Worm (Caenorhabditis elegans) whole organism, late embryonic: Measurements from ENCODE around the gene ZK1290.14.

Source experiments
- T23F11.4 ChIP-seq: fragments of 200-800 bp; sonication (Bioruptor generic); optimal IDR thresholded peaks from 2 replicates; lab custom pipeline; 2018; ENCODE audit warnings: mild to moderate bottlenecking, missing genetic modification characterization, missing compliant biosample characterization
- Y22D7AL.16 ChIP-seq: sonication (generic microtip); optimal IDR thresholded peaks from 2 replicates; lab custom pipeline; 2016; ENCODE audit warnings: missing genetic modification characterization, missing compliant biosample characterization
- ama-1 ChIP-seq: fragments of 150-350 bp; optimal IDR thresholded peaks from 2 replicates; lab custom pipeline; 2014
- ceh-19 ChIP-seq: fragments of 200-800 bp; sonication (Bioruptor generic); optimal IDR thresholded peaks from 2 replicates; lab custom pipeline; 2018; ENCODE audit warnings: mild to moderate bottlenecking, missing genetic modification characterization, missing compliant biosample characterization
- ceh-22 ChIP-seq: sonication (generic microtip); optimal IDR thresholded peaks from 2 replicates; lab custom pipeline; 2017; ENCODE audit warnings: missing biosample characterization, missing genetic modification characterization
- ceh-24 ChIP-seq: sonication (generic microtip); optimal IDR thresholded peaks from 2 replicates; lab custom pipeline; 2016; ENCODE audit warnings: mild to moderate bottlenecking, missing genetic modification characterization, missing compliant biosample characterization
- ceh-34 ChIP-seq: sonication (generic microtip); optimal IDR thresholded peaks from 2 replicates; lab custom pipeline; 2016; ENCODE audit warnings: mild to moderate bottlenecking, missing genetic modification characterization, missing compliant biosample characterization
- ceh-48 ChIP-seq: sonication (generic microtip); optimal IDR thresholded peaks from 2 replicates; lab custom pipeline; 2016; ENCODE audit warnings: missing genetic modification characterization, inconsistent platforms, missing compliant biosample characterization
- ceh-6 ChIP-seq: fragments of 200-800 bp; sonication (Bioruptor generic); optimal IDR thresholded peaks from 2 replicates; lab custom pipeline; 2018; ENCODE audit warnings: mild to moderate bottlenecking, missing genetic modification characterization, missing compliant biosample characterization
- elt-2 ChIP-seq: sonication (generic microtip); optimal IDR thresholded peaks from 2 replicates; lab custom pipeline; 2016; ENCODE audit warnings: missing genetic modification reagents, missing genetic modification characterization, missing compliant biosample characterization
- ets-4 ChIP-seq: sonication (generic microtip); optimal IDR thresholded peaks from 2 replicates; lab custom pipeline; 2016; ENCODE audit warnings: missing genetic modification characterization, missing compliant biosample characterization
- fax-1 ChIP-seq: sonication (generic microtip); optimal IDR thresholded peaks from 2 replicates; lab custom pipeline; 2016; ENCODE audit warnings: missing genotype, missing genetic modification characterization, missing compliant biosample characterization
- gmeb-2 ChIP-seq: sonication (generic microtip); optimal IDR thresholded peaks from 2 replicates; lab custom pipeline; 2016; ENCODE audit warnings: missing genetic modification characterization, inconsistent platforms, missing compliant biosample characterization
- hlh-6 ChIP-seq: sonication (generic microtip); optimal IDR thresholded peaks from 2 replicates; lab custom pipeline; 2016; ENCODE audit warnings: missing genotype, missing genetic modification characterization, missing compliant biosample characterization
- lim-6 ChIP-seq: sonication (generic microtip); optimal IDR thresholded peaks from 2 replicates; lab custom pipeline; 2016; ENCODE audit warnings: missing genetic modification characterization, missing compliant biosample characterization
- mec-3 ChIP-seq: sonication (generic microtip); optimal IDR thresholded peaks from 2 replicates; lab custom pipeline; 2016; ENCODE audit warnings: borderline replicate concordance, missing genetic modification characterization, missing compliant biosample characterization
- nhr-11 ChIP-seq: fragments of 150-350 bp; optimal IDR thresholded peaks from 2 replicates; lab custom pipeline; 2014; ENCODE audit warnings: missing biosample characterization, missing genetic modification characterization
- nhr-232 ChIP-seq: sonication (generic microtip); optimal IDR thresholded peaks from 2 replicates; lab custom pipeline; 2016; ENCODE audit warnings: missing genetic modification characterization, missing compliant biosample characterization
- odd-2 ChIP-seq: sonication (generic microtip); optimal IDR thresholded peaks from 2 replicates; lab custom pipeline; 2017; ENCODE audit warnings: antibody characterized with exemption, mild to moderate bottlenecking, missing genetic modification characterization, missing compliant biosample characterization
- pat-9 ChIP-seq: fragments of 200-800 bp; sonication (Bioruptor generic); optimal IDR thresholded peaks from 2 replicates; lab custom pipeline; 2018; ENCODE audit warnings: mild to moderate bottlenecking, missing genetic modification characterization, moderate library complexity, missing compliant biosample characterization
- pax-1 ChIP-seq: fragments of 150-350 bp; optimal IDR thresholded peaks from 2 replicates; lab custom pipeline; 2014; ENCODE audit warnings: missing biosample characterization, missing genetic modification characterization
- pha-4 ChIP-seq: fragments of 150-350 bp; optimal IDR thresholded peaks from 2 replicates; lab custom pipeline; 2018; ENCODE audit warnings: missing biosample characterization, missing genetic modification reagents, missing genetic modification characterization
- pqm-1 ChIP-seq: sonication (generic microtip); optimal IDR thresholded peaks from 2 replicates; lab custom pipeline; 2016; ENCODE audit warnings: missing genetic modification characterization, missing compliant biosample characterization
- pros-1 ChIP-seq: fragments of 150-350 bp; optimal IDR thresholded peaks from 2 replicates; lab custom pipeline; 2014; ENCODE audit warnings: missing biosample characterization, missing genetic modification reagents, missing genetic modification characterization
- sdc-2 ChIP-seq: sonication (generic microtip); optimal IDR thresholded peaks from 2 replicates; lab custom pipeline; 2016; ENCODE audit warnings: missing genotype, missing genetic modification characterization, missing compliant biosample characterization
- syd-9 ChIP-seq: sonication (generic microtip); optimal IDR thresholded peaks from 2 replicates; lab custom pipeline; 2016; ENCODE audit warnings: mild to moderate bottlenecking, missing genetic modification characterization, moderate library complexity, missing compliant biosample characterization
- ttx-3 ChIP-seq: sonication (generic microtip); optimal IDR thresholded peaks from 2 replicates; lab custom pipeline; 2016; ENCODE audit warnings: missing genetic modification reagents, missing genetic modification characterization, missing compliant biosample characterization
- unc-42 ChIP-seq: sonication (generic microtip); optimal IDR thresholded peaks from 2 replicates; lab custom pipeline; 2016; ENCODE audit warnings: missing genotype, missing genetic modification characterization, missing compliant biosample characterization

Gene ZK1290.14

ce11 chrII:7558864-7559263 lies 3.5 kb upstream of the ZK1290.14 start:
- TF ChIP-seq unc-42 (tag; lab: Kevin White, UChicago) = peak; percentile 69
- TF ChIP-seq syd-9 (tag; lab: Kevin White, UChicago) = no peak

DNA sequence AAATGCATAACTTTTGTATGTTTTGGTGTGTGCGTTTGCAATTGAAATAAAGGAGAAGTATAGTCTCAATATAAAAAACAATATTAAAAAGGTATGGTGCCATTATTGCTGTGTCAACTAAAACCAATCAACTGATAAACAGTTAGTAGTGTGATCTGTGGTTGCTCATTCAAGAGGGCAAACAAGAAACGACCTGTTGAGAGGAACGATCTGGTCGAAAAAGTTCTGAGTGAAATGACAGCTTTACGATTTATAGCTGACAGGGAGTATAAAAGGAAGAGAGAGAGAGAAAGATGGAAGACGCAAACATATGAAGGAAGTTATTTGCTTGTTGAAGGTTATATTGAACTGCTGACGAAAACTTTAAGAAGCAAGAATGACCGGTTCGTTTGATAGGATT lies 2.6 kb upstream of the ZK1290.14 start:
- TF ChIP-seq pqm-1 (tag; lab: Kevin White, UChicago) (no peak), T23F11.4 (no peak), nhr-11 (tag; lab: Kevin White, UChicago) (no peak), ceh-19 (GFP tag; lab: Kevin White, UChicago) (no peak), ceh-24 (tag; lab: Kevin White, UChicago) (no peak), fax-1 (tag; lab: Kevin White, UChicago) (no peak), mec-3 (tag; lab: Kevin White, UChicago) (no peak), ceh-34 (tag; lab: Kevin White, UChicago) (no peak)

- TF ChIP-seq pros-1 = no peak
- TF ChIP-seq lim-6 = no peak
- peak; percentile 32 for TF ChIP-seq elt-2 (tag; lab: Kevin White, UChicago)
- no peak for TF ChIP-seq pax-1 (tag; lab: Kevin White, UChicago)
- no peak for TF ChIP-seq ama-1
Observed at ce11 chrII:7554716-7555247, 610 bp downstream of the ZK1290.14 start.

- TF ChIP-seq ets-4 (tag; lab: Kevin White, UChicago) = no peak
- TF ChIP-seq odd-2 (tag; lab: Kevin White, UChicago) = no peak
- no peak for TF ChIP-seq ttx-3 (tag; lab: Kevin White, UChicago)
- no peak for TF ChIP-seq pat-9 (tag; lab: Kevin White, UChicago)
- no peak for TF ChIP-seq pha-4 (tag; lab: Kevin White, UChicago)
Observed at ce11 chrII:7553806-7554205, 1.6 kb downstream of the ZK1290.14 start, which contains the start of gene ZK1290.10. Gene ZK1290.10 (minus strand): TSS chrII:7553906.

DNA sequence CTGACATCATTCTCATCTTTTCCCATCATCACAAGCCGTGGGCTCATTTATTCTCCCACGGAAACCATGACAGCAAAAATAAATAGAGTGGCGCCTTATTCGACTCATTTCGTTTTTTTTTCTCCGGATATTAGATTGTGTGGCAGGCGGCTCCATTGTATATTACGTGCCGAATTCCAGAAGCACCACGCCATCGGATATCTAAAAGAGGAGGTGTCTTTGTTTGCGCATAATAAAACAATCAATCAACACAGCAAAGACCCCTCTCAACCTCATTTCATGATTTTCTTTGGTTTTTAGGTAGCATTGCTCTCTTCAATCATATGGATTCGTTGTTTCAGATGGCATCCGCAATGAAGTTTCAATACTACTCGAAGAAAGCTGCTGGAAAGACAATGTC lies 6.4 kb downstream of the ZK1290.14 start, which contains the start of gene tph-1:
TSS of gene tph-1 (plus strand) at position 301 of the 400 bp plus-strand sequence.
- no peak for TF ChIP-seq Y22D7AL.16 (tag; lab: Kevin White, UChicago)
- no peak for TF ChIP-seq hlh-6 (tag; lab: Kevin White, UChicago)
- TF ChIP-seq ceh-6 (GFP tag; lab: Kevin White, UChicago) = no peak
- TF ChIP-seq pqm-1 (tag; lab: Kevin White, UChicago) = no peak
- TF ChIP-seq ttx-3 (tag; lab: Kevin White, UChicago) = no peak

DNA sequence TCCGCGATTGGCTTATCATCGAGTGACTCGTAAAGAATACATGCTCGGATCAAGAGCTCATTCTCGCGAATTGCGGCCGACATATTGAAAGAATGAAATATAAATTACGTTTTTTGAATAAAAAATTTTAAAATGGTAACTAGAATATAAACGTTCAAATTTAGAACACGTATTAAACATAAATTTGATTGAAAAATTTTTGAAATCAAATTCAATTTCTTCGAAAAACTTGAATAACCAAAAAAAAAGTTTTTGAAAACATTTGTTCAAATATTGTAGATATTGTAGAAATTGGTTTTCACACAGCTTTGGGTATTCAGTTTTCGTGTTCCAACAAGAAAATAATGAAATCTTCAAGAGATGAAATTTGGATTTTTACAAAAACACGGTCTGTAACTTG lies 7.3 kb downstream of the ZK1290.14 start, which contains the start of gene fbxa-224:
TSS of gene fbxa-224 (minus strand) at position 101 of the 400 bp plus-strand sequence.
- TF ChIP-seq ceh-48 (tag; lab: Kevin White, UChicago) (no peak), odd-2 (tag; lab: Kevin White, UChicago) (no peak), ceh-22 (tag; lab: Kevin White, UChicago) (no peak), lim-6 (no peak)

ce11 chrII:7547269-7547668 lies 8.1 kb downstream of the ZK1290.14 start:
- TF ChIP-seq Y22D7AL.16 (tag; lab: Kevin White, UChicago) (no peak), sdc-2 (tag; lab: Kevin White, UChicago) (no peak)
- TF ChIP-seq, all 69 proteins: peak for 0

DNA sequence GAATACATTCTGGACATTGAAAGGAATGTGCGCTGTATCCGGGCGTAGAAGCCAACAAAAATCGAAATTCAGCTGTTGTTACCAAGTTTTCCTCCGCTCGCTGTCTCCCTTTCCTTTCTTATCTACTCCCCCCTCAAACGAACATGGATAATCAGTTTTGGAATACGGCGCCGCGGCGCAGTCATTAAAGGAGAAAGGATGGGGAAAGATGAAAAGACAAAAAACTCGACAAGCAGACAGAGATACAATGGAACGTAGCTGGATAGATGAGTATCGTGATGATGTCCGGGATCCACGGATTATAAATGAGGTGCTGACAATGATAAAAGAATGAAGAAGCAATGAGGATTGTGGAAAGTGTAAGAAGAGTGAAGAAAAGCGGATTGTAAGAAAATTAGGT lies 10.0 kb downstream of the ZK1290.14 start:
- TF ChIP-seq gmeb-2 (no peak), nhr-232 (tag; lab: Kevin White, UChicago) (no peak)
